Worm (Caenorhabditis elegans) whole organism, young adult: ENCODE results near the gene D1054.10.

Source experiments
- aptf-2 ChIP-seq: fragments of 200-800 bp; sonication (Bioruptor generic); conservative IDR thresholded peaks from 2 replicates; pipeline ENCODE4 v1.3.6; 2022; ENCODE audit warnings: missing genetic modification reagents, missing genetic modification characterization, missing compliant biosample characterization
- hrde-1 ChIP-seq: sonication (generic microtip); optimal IDR thresholded peaks from 2 replicates; lab custom pipeline; 2016; ENCODE audit warnings: missing genetic modification characterization, mild to moderate bottlenecking, missing compliant biosample characterization, moderate library complexity, missing genotype, missing genetic modification reagents, borderline replicate concordance
- madf-10 ChIP-seq: sonication (generic microtip); optimal IDR thresholded peaks from 2 replicates; lab custom pipeline; 2016; ENCODE audit warnings: mild to moderate bottlenecking, missing genetic modification characterization, missing compliant biosample characterization
- snpc-1.3 ChIP-seq: sonication (generic microtip); optimal IDR thresholded peaks from 2 replicates; lab custom pipeline; 2017; ENCODE audit warnings: missing genetic modification characterization, mild to moderate bottlenecking, missing compliant biosample characterization, antibody characterized with exemption, moderate library complexity, missing genotype, missing genetic modification reagents; ENCODE audit not compliant: insufficient read depth
- zim-3 ChIP-seq: sonication (generic microtip); optimal IDR thresholded peaks from 2 replicates; lab custom pipeline; 2017; ENCODE audit warnings: mild to moderate bottlenecking, missing genetic modification characterization, moderate library complexity, missing compliant biosample characterization

DNA sequence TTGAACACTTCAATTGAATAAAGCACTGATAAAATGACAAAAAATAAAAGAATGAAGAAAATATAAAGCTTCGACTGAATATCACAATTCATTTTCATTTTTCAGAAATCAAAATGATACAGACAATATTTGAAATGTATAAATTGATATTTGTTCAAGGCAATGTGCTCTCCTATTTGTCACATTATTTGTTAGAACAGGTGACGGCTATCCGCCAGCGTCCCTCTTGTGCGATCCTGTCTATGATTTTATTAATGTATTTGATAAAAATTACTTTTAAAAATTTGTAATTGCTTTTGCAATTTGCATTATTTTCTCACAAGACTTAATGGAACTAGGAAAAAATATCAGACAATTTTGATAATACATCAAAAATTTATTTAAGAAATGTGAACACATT, 38.6 kb downstream of the D1054.10 start, which contains the start of gene F28H7.7:
- TF ChIP-seq snpc-1.3 (tag; lab: Kevin White, UChicago), result no peak
- no peak for TF ChIP-seq aptf-2
- TF ChIP-seq madf-10, result no peak
- no peak for TF ChIP-seq zim-3 (tag; lab: Kevin White, UChicago)
- no peak for TF ChIP-seq hrde-1 (tag; lab: Kevin White, UChicago)
